Worm (Caenorhabditis elegans): ENCODE results near the gene lec-7.

Gene lec-7

DNA sequence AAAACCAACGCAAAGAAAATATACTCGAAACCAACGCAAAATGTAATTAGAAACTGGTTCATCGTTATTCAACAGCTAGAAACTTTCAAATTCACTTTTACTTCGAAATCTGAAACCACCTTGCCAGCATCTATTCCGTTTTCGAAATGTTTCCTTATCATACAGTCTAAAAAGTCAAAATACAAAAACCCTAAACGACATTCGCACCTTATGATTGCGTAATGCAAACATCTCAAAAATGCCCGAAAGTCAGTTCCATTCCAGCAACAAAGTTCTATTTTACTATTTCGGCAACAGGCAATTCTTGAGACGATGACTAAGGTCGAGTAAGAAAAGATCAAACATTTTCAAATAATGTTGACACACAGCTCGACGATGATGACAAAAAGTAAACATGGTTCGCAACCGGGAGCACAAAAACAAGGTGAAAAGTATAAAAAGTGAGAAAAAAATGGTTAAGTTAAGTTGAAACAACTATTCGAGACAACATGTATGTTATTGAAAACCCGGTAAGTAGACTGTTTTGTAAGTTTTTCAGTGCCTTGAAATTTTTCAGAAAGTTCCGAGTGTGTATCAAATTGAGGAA is at the start of gene lec-7:
Gene lec-7 (plus strand): TSS at position 297 of the 586 bp plus-strand sequence.
- TF ChIP-seq egl-5 (tag; optimal IDR thresholded peaks at IDR 0.05) = no peak
- no peak for TF ChIP-seq ZK546.5 (tag; optimal IDR thresholded peaks at IDR 0.05)
- no peak for TF ChIP-seq lsy-12 (tag; optimal IDR thresholded peaks at IDR 0.05)
- no peak for TF ChIP-seq nhr-43 (tag; optimal IDR thresholded peaks at IDR 0.05; ENCODE audit: poor library complexity, severe bottlenecking)
- no peak for TF ChIP-seq ceh-28 (tag; optimal IDR thresholded peaks at IDR 0.05)
- TF ChIP-seq sea-2 (GFP tag; optimal IDR thresholded peaks at IDR 0.05) = no peak
- TF ChIP-seq ceh-16 (tag; optimal IDR thresholded peaks at IDR 0.05) = no peak
- peak; percentile 98 for TF ChIP-seq pha-4 (tag; optimal IDR thresholded peaks at IDR 0.05)
- no peak for TF ChIP-seq nhr-11 (tag; optimal IDR thresholded peaks at IDR 0.05)
- no peak for TF ChIP-seq nhr-76 (tag; optimal IDR thresholded peaks at IDR 0.05)
- TF ChIP-seq nhr-237 (tag; optimal IDR thresholded peaks at IDR 0.05) = no peak
- no peak for TF ChIP-seq daf-12 (tag; optimal IDR thresholded peaks at IDR 0.05)
- TF ChIP-seq elt-1 (tag; optimal IDR thresholded peaks at IDR 0.05) = no peak
- no peak for TF ChIP-seq egl-27 (tag; optimal IDR thresholded peaks at IDR 0.05)
- peak; percentile 53 for TF ChIP-seq pqm-1 (tag; optimal IDR thresholded peaks at IDR 0.05)
- TF ChIP-seq mdl-1 (tag; optimal IDR thresholded peaks at IDR 0.05) = no peak
- TF ChIP-seq nhr-67 (tag; optimal IDR thresholded peaks at IDR 0.05) = no peak
- no peak for TF ChIP-seq eor-1 (tag; optimal IDR thresholded peaks at IDR 0.05)
- no peak for TF ChIP-seq ceh-82 (tag; optimal IDR thresholded peaks at IDR 0.05)
- no peak for TF ChIP-seq fkh-10 (GFP tag; optimal IDR thresholded peaks at IDR 0.05)
- no peak for TF ChIP-seq zag-1 (tag; optimal IDR thresholded peaks at IDR 0.05)
- TF ChIP-seq elt-2 (tag; optimal IDR thresholded peaks at IDR 0.05) = peak; percentile 53
- TF ChIP-seq nhr-77 (tag; optimal IDR thresholded peaks at IDR 0.05) = no peak
- no peak for TF ChIP-seq ceh-9 (tag; optimal IDR thresholded peaks at IDR 0.05)
- no peak for TF ChIP-seq nhr-28 (tag; optimal IDR thresholded peaks at IDR 0.05)
- peak; percentile 9 for TF ChIP-seq jun-1 (tag; optimal IDR thresholded peaks at IDR 0.05)
- no peak for TF ChIP-seq elt-3 (tag; optimal IDR thresholded peaks at IDR 0.05)
- no peak for TF ChIP-seq nhr-25 (tag; optimal IDR thresholded peaks at IDR 0.05)
- TF ChIP-seq snpc-4 (tag; optimal IDR thresholded peaks at IDR 0.05) = no peak
- no peak for TF ChIP-seq unc-62 (GFP tag; optimal IDR thresholded peaks at IDR 0.05)

DNA sequence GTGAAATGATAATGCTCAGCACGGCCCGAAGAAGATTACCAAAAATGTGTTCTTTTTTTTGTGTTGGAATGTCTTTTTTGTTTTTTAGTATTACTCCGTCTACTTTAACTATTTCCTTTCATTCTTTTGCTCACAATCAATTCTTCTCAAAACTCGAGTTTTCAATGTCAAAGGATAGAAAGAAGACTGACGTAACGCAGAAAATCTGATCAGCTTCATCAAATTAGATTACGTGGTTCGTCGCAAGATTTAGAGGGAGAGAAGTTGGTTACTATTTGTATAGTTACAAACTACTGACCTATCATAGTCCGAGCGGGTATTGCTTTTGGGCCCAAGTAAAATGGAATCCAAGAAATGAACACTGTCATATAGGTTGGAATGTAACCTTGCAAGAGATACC is 48.2 kb upstream of the lec-7 start:
- TF ChIP-seq zag-1 (tag; optimal IDR thresholded peaks at IDR 0.05) = no peak
- TF ChIP-seq fkh-10 (GFP tag; optimal IDR thresholded peaks at IDR 0.05) = peak; percentile 91

DNA sequence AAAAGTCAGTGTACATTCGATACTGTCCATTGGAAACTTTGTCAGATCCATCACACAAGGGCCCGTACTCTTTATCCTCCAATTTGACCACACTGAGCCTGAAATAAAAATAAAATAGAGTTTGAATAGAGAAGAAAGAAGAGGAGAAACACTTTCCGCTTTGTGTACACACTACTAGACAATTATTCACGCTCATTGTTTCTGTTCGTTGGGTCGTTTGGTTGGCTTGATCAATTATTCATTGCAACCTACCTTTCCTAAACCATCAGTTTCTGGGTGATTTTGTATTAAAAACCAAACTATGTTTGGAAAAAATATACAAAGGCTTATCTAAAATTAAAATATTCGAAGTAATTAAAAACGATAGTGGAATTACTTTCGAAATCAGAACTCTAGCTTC is 47.1 kb upstream of the lec-7 start:
- TF ChIP-seq daf-12 (tag; optimal IDR thresholded peaks at IDR 0.05) (no peak), hmg-11 (tag; optimal IDR thresholded peaks at IDR 0.05) (no peak), nhr-12 (tag; optimal IDR thresholded peaks at IDR 0.05) (no peak), pqm-1 (tag; optimal IDR thresholded peaks at IDR 0.05) (no peak), elt-2 (tag; optimal IDR thresholded peaks at IDR 0.05) (no peak)

DNA sequence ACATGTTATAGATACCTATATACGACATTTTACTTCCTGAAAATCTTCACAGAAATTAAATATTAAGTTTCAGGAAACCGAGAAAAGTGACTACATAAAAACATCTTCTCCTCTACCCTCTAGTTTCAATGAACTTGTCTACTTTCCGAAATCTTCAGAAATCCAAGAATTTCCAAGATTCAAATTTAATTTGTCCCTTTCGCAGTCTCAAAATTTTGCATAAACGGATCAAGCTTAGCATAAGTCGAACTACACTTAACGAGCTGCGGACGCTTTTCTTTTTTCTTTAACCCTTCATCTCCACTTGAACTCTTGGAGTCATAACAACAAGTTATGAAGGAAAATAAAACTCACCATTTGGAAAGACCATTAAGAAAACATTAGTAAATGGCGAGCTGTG is 46.4 kb upstream of the lec-7 start:
- TF ChIP-seq egl-27 (tag; optimal IDR thresholded peaks at IDR 0.05) (no peak), lin-39 (tag; optimal IDR thresholded peaks at IDR 0.05) (no peak), fkh-10 (GFP tag; optimal IDR thresholded peaks at IDR 0.05) (peak; percentile 80), sea-2 (GFP tag; optimal IDR thresholded peaks at IDR 0.05) (no peak), ZK546.5 (tag; optimal IDR thresholded peaks at IDR 0.05) (no peak)

DNA sequence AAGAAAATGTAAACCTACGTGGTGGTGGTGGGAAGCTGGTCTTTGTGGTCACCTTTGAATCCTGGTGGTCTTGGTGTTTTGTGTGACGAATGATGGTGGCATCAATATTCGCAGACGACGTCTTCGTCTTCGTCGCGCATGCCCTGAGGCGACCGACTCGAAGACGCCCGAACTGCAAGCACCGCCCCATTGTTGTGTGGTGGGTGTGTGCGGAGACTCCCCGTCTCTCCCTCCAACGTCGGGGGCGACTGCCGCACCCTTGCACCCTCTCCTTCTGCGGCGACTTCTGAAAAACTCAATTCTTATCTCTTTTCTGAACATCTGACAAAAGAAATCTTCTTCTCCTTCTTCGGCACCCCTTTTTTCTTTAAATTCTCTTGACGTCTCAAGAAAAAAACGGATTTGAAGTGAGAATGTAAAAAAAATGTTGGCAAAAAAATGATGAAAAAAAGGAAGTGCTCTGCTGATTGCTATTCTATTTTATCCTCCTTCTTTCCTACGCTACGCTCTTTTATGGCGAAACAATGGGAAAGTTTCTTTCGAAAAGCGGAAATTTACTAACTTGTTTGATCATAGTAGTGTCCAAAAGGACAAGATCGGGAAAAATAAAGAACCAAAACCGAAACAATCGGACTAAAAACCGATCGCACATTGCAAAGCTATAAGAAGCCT is 44.3 kb upstream of the lec-7 start, which contains the start of gene lgc-47:
Gene lgc-47 (minus strand): TSS at position 286 of the 672 bp plus-strand sequence.
- TF ChIP-seq fkh-10 (GFP tag; optimal IDR thresholded peaks at IDR 0.05) = peak; percentile 85
- no peak for TF ChIP-seq nhr-76 (tag; optimal IDR thresholded peaks at IDR 0.05)
